Worm (Caenorhabditis elegans): ENCODE measurements around the gene rabx-5.

rabx-5 gene

ce11 chrIII:10624564-10624963, 19.4 kb downstream of the rabx-5 start (continued):
- TF ChIP-seq aptf-3 (GFP tag; IDR thresholded peaks at IDR 0.05) = 0 out of 2 replicates have a peak, but pooled peaks have one; percentile 68
- peak; percentile 31 for TF ChIP-seq F33H1.4 (GFP tag; IDR thresholded peaks at IDR 0.05)
- TF ChIP-seq sptf-2 (GFP tag; optimal IDR thresholded peaks at IDR 0.05) = peak; percentile 85
- TF ChIP-seq die-1 (tag; optimal IDR thresholded peaks at IDR 0.05) = peak; percentile 75
- TF ChIP-seq repo-1 (tag; optimal IDR thresholded peaks at IDR 0.05) = peak; percentile 18
- peak; percentile 70 for TF ChIP-seq zim-3 (tag; optimal IDR thresholded peaks at IDR 0.05)
- peak; percentile 62 for TF ChIP-seq hrde-1 (tag; optimal IDR thresholded peaks at IDR 0.05; ENCODE audit: borderline replicate concordance)
- TF ChIP-seq C17E4.6 (GFP tag; IDR thresholded peaks at IDR 0.05) = no peak
- 0 out of 2 replicates have a peak, but pooled peaks have one; percentile 80 for TF ChIP-seq F37B4.10 (GFP tag; IDR thresholded peaks at IDR 0.05)
- 0 out of 2 replicates have a peak, but pooled peaks have one; percentile 8 for TF ChIP-seq nfya-2 (GFP tag; IDR thresholded peaks at IDR 0.05)
- no peak for TF ChIP-seq gei-17 (GFP tag; optimal IDR thresholded peaks at IDR 0.05)
- peak; percentile 55; the same call in 1 of the 2 replicates for TF ChIP-seq zfh-2 (GFP tag; conservative IDR thresholded peaks at IDR 0.05)
- peak; percentile 83 for TF ChIP-seq madf-3 (GFP tag; IDR thresholded peaks at IDR 0.05)
- peak; percentile 80 for TF ChIP-seq nfyb-1 (GFP tag; IDR thresholded peaks at IDR 0.05)
- TF ChIP-seq C06A6.2 (GFP tag; conservative IDR thresholded peaks at IDR 0.05) = no peak
- TF ChIP-seq dox-1 (GFP tag; IDR thresholded peaks at IDR 0.05) = peak; percentile 88
- peak; percentile 50 for TF ChIP-seq snpc-1.1 (tag; optimal IDR thresholded peaks at IDR 0.05; ENCODE audit: insufficient read depth)
- peak; percentile 45 for TF ChIP-seq lin-40 (tag; optimal IDR thresholded peaks at IDR 0.05)
- TF ChIP-seq egl-18 (GFP tag; IDR thresholded peaks at IDR 0.05) = no peak
- TF ChIP-seq rec-8 (tag; optimal IDR thresholded peaks at IDR 0.05) = peak; percentile 59 to 73
- TF ChIP-seq hmg-1.2 (GFP tag; IDR thresholded peaks at IDR 0.05) = peak; percentile 67
- TF ChIP-seq xnd-1 (tag; optimal IDR thresholded peaks at IDR 0.05) = no peak
- peak; percentile 19 for TF ChIP-seq atf-7 (tag; optimal IDR thresholded peaks at IDR 0.05)
- TF ChIP-seq bed-2 (GFP tag; IDR thresholded peaks at IDR 0.05) = no peak
- peak; percentile 66; the same call in 1 of the 2 replicates for TF ChIP-seq let-526 (GFP tag; IDR thresholded peaks at IDR 0.05)
- TF ChIP-seq F52B5.7 (tag; optimal IDR thresholded peaks at IDR 0.05) = peak; percentile 45
- peak; percentile 19 for TF ChIP-seq B0035.1 (tag; optimal IDR thresholded peaks at IDR 0.05)
- 0 out of 2 replicates have a peak, but pooled peaks have one; percentile 62 for TF ChIP-seq ceh-40 (GFP tag; IDR thresholded peaks at IDR 0.05)
- TF ChIP-seq dpff-1 (tag; optimal IDR thresholded peaks at IDR 0.05) = no peak
- no peak for TF ChIP-seq ztf-6 (GFP tag; IDR thresholded peaks at IDR 0.05)
- TF ChIP-seq unc-130 (GFP tag; optimal IDR thresholded peaks at IDR 0.05) = peak; percentile 26
- peak; percentile 15 for TF ChIP-seq nhr-80 (tag; optimal IDR thresholded peaks at IDR 0.05)
- TF ChIP-seq aptf-2 (GFP tag; conservative IDR thresholded peaks at IDR 0.05) = no peak
- TF ChIP-seq ets-4 (GFP tag; optimal IDR thresholded peaks at IDR 0.05) = no peak
- no peak for TF ChIP-seq lag-1 (GFP tag; IDR thresholded peaks at IDR 0.05)
- no peak for TF ChIP-seq ama-1 (optimal IDR thresholded peaks at IDR 0.05)
- peak; percentile 68 to 78 for TF ChIP-seq ama-1 (GFP tag; optimal IDR thresholded peaks at IDR 0.05)
- TF ChIP-seq ztf-26 (tag; optimal IDR thresholded peaks at IDR 0.05) = peak; percentile 53
- peak; percentile 32 for TF ChIP-seq snpc-4 (GFP tag; optimal IDR thresholded peaks at IDR 0.05)
- peak in 3 of 4 experiments; percentile 16 to 37 (median 28) for TF ChIP-seq snpc-4 (tag; optimal IDR thresholded peaks at IDR 0.05)
- TF ChIP-seq snpc-3.4 (tag; optimal IDR thresholded peaks at IDR 0.05) = peak; percentile 44
- TF ChIP-seq F57C9.4 (tag; optimal IDR thresholded peaks at IDR 0.05) = no peak
- TF ChIP-seq nhr-179 (tag; optimal IDR thresholded peaks at IDR 0.05) = no peak
- peak; percentile 42 for TF ChIP-seq him-1 (tag; optimal IDR thresholded peaks at IDR 0.05)
- TF ChIP-seq pha-4 (tag; optimal IDR thresholded peaks at IDR 0.05) = no peak
- peak; percentile 52 for TF ChIP-seq mxl-1 (tag; optimal IDR thresholded peaks at IDR 0.05)
- TF ChIP-seq akir-1 (GFP tag; optimal IDR thresholded peaks at IDR 0.05) = no peak
- no peak for TF ChIP-seq ztf-22 (GFP tag; optimal IDR thresholded peaks at IDR 0.05)
- TF ChIP-seq cebp-2 (GFP tag; IDR thresholded peaks at IDR 0.05) = 0 out of 2 replicates have a peak, but pooled peaks have one; percentile 45
